Worm (Caenorhabditis elegans) whole organism, L4 larva: Measurements from ENCODE around the gene ceh-13.

Source experiments
- F37D6.2 ChIP-seq: sonication (generic microtip); optimal IDR thresholded peaks from 2 replicates; lab custom pipeline; 2016; ENCODE audit warnings: mild to moderate bottlenecking, missing genetic modification characterization, missing compliant biosample characterization
- F44E2.7 ChIP-seq: fragments of 200-800 bp; sonication (Bioruptor generic); IDR thresholded peaks from 2 replicates; pipeline ENCODE4 v2.1.2; 2022; ENCODE audit warnings: missing genetic modification characterization, missing compliant biosample characterization
- F49E8.2 ChIP-seq: sonication (generic microtip); optimal IDR thresholded peaks from 2 replicates; lab custom pipeline; 2016; ENCODE audit warnings: missing compliant biosample characterization, mild to moderate bottlenecking, missing genetic modification characterization, borderline replicate concordance
- R02D3.7 ChIP-seq: fragments of 150-350 bp; sonication (generic microtip); optimal IDR thresholded peaks from 3 replicates; lab custom pipeline; 2014; ENCODE audit warnings: missing biosample characterization, missing genetic modification characterization
- T20F7.1 ChIP-seq: fragments of 200-800 bp; sonication (Bioruptor generic); optimal IDR thresholded peaks from 2 replicates; lab custom pipeline; 2018; ENCODE audit warnings: mild to moderate bottlenecking, missing genetic modification characterization, missing compliant biosample characterization
- ZK546.5 ChIP-seq, 2 experiments: sonication (generic microtip); optimal IDR thresholded peaks; 2 replicates each; lab custom pipeline; 2017; ENCODE audit warnings: missing biosample characterization in 2 of 2, missing genetic modification characterization in 2 of 2
- aha-1 ChIP-seq: fragments of 150-350 bp; peaks from one replicate; lab custom pipeline; 2014; ENCODE audit warnings: missing biosample characterization, missing genetic modification characterization
- arid-1 ChIP-seq: fragments of 200-800 bp; sonication (Bioruptor generic); conservative IDR thresholded peaks from 2 replicates; pipeline ENCODE4 v1.3.6; 2022; ENCODE audit warnings: missing genetic modification reagents, missing genetic modification characterization, missing compliant biosample characterization
- attf-4 ChIP-seq: sonication (generic microtip); optimal IDR thresholded peaks from 3 replicates; lab custom pipeline; 2017; ENCODE audit warnings: missing biosample characterization, missing genetic modification characterization
- ceh-20 ChIP-seq: fragments of 200-800 bp; sonication (Bioruptor generic); IDR thresholded peaks from 2 replicates; pipeline ENCODE4 v1.3.6; 2022; ENCODE audit warnings: missing genetic modification reagents, missing genetic modification characterization, missing compliant biosample characterization
- ceh-28 ChIP-seq: fragments of 150-350 bp; optimal IDR thresholded peaks from 2 replicates; lab custom pipeline; 2014; ENCODE audit warnings: missing biosample characterization, missing genetic modification reagents, missing genetic modification characterization
- ces-1 ChIP-seq: fragments of 150-350 bp; sonication (generic microtip); optimal IDR thresholded peaks from 4 replicates; lab custom pipeline; 2014; ENCODE audit warnings: missing biosample characterization, missing genetic modification reagents, missing genetic modification characterization
- ctbp-1 ChIP-seq: fragments of 200-800 bp; sonication (Bioruptor generic); IDR thresholded peaks from 2 replicates; pipeline ENCODE4 v1.3.6; 2022; ENCODE audit warnings: missing genetic modification reagents, missing genetic modification characterization, missing compliant biosample characterization
- daf-12 ChIP-seq: fragments of 150-350 bp; optimal IDR thresholded peaks from 2 replicates; lab custom pipeline; 2014; ENCODE audit warnings: missing biosample characterization, missing genetic modification reagents, missing genetic modification characterization
- daf-19 ChIP-seq: fragments of 200-800 bp; sonication (Bioruptor generic); conservative IDR thresholded peaks from 2 replicates; pipeline ENCODE4 v1.3.6; 2022; ENCODE audit warnings: missing genetic modification characterization, missing compliant biosample characterization
- dmd-6 ChIP-seq: fragments of 200-800 bp; sonication (Bioruptor generic); IDR thresholded peaks from 2 replicates; pipeline ENCODE4 v1.3.6; 2022; ENCODE audit warnings: missing genetic modification reagents, missing genetic modification characterization, missing compliant biosample characterization
- duxl-1 ChIP-seq: sonication (generic microtip); optimal IDR thresholded peaks from 2 replicates; lab custom pipeline; 2016; ENCODE audit warnings: mild to moderate bottlenecking, missing genetic modification characterization, moderate library complexity, missing compliant biosample characterization; ENCODE audit not compliant: poor library complexity
- dve-1 ChIP-seq: sonication (generic microtip); optimal IDR thresholded peaks from 2 replicates; lab custom pipeline; 2017; ENCODE audit warnings: antibody characterized with exemption, mild to moderate bottlenecking, missing genetic modification characterization, missing compliant biosample characterization; ENCODE audit not compliant: insufficient read depth
- egl-27 ChIP-seq: sonication (generic microtip); optimal IDR thresholded peaks from 3 replicates; lab custom pipeline; 2017; ENCODE audit warnings: missing biosample characterization, missing genetic modification reagents, missing genetic modification characterization
- egl-43 ChIP-seq: fragments of 200-800 bp; sonication (Bioruptor generic); IDR thresholded peaks from 2 replicates; pipeline ENCODE4 v1.3.6; 2022; ENCODE audit warnings: missing genetic modification reagents, missing genetic modification characterization, missing compliant biosample characterization
- hlh-30 ChIP-seq: sonication (generic microtip); optimal IDR thresholded peaks from 2 replicates; lab custom pipeline; 2017; ENCODE audit warnings: antibody characterized with exemption, mild to moderate bottlenecking, missing genetic modification characterization, missing compliant biosample characterization; ENCODE audit not compliant: insufficient read depth
- hmg-1.1 ChIP-seq: fragments of 200-800 bp; sonication (Bioruptor generic); IDR thresholded peaks from 2 replicates; pipeline ENCODE4 v1.3.6; 2022; ENCODE audit warnings: missing genetic modification reagents, missing genetic modification characterization, missing compliant biosample characterization
- jun-1 ChIP-seq: fragments of 150-350 bp; optimal IDR thresholded peaks from 2 replicates; lab custom pipeline; 2014; ENCODE audit warnings: missing biosample characterization, missing genetic modification reagents, missing genetic modification characterization
- lin-1 ChIP-seq: fragments of 200-800 bp; sonication (Bioruptor generic); IDR thresholded peaks from 2 replicates; pipeline ENCODE4 v1.3.6; 2022; ENCODE audit warnings: missing genetic modification reagents, missing genetic modification characterization, missing compliant biosample characterization
- lin-38 ChIP-seq: fragments of 200-800 bp; sonication (Bioruptor generic); IDR thresholded peaks from 2 replicates; pipeline ENCODE4 v1.3.6; 2022; ENCODE audit warnings: missing genetic modification reagents, missing genetic modification characterization, missing compliant biosample characterization
- lin-39 ChIP-seq: fragments of 150-350 bp; optimal IDR thresholded peaks from 2 replicates; lab custom pipeline; 2014; ENCODE audit warnings: missing biosample characterization, missing genetic modification reagents, missing genetic modification characterization
- lsy-2 ChIP-seq, 2 experiments: fragments of 150-350 bp in 1 of 2; sonication (generic microtip) in 1 of 2; optimal IDR thresholded peaks; 2 replicates each; lab custom pipeline; 2014 to 2017; ENCODE audit warnings: missing biosample characterization in 2 of 2, missing genetic modification characterization in 2 of 2
- mep-1 ChIP-seq: fragments of 150-350 bp; sonication (generic microtip); optimal IDR thresholded peaks from 3 replicates; lab custom pipeline; 2014; ENCODE audit warnings: missing biosample characterization, missing genetic modification characterization
- mxl-3 ChIP-seq: fragments of 200-800 bp; sonication (Bioruptor generic); optimal IDR thresholded peaks from 2 replicates; lab custom pipeline; 2018; ENCODE audit warnings: mild to moderate bottlenecking, missing genetic modification characterization, missing compliant biosample characterization
- nhr-10 ChIP-seq: fragments of 150-350 bp; optimal IDR thresholded peaks from 2 replicates; lab custom pipeline; 2014; ENCODE audit warnings: missing biosample characterization, missing genetic modification characterization
- nhr-102 ChIP-seq: sonication (generic microtip); optimal IDR thresholded peaks from 2 replicates; lab custom pipeline; 2016; ENCODE audit warnings: mild to moderate bottlenecking, missing genetic modification characterization, moderate library complexity, missing compliant biosample characterization
- nhr-76 ChIP-seq: fragments of 150-350 bp; optimal IDR thresholded peaks from 2 replicates; lab custom pipeline; 2014; ENCODE audit warnings: missing biosample characterization, missing genetic modification characterization
- nhr-77 ChIP-seq: fragments of 150-350 bp; optimal IDR thresholded peaks from 2 replicates; lab custom pipeline; 2014; ENCODE audit warnings: missing biosample characterization, missing genetic modification characterization
- rbr-2 ChIP-seq: sonication (generic microtip); optimal IDR thresholded peaks from 2 replicates; lab custom pipeline; 2016; ENCODE audit warnings: missing genotype, missing genetic modification characterization, missing compliant biosample characterization
- saeg-2 ChIP-seq: fragments of 200-800 bp; sonication (Bioruptor generic); IDR thresholded peaks from 2 replicates; pipeline ENCODE4 v1.3.6; 2022; ENCODE audit warnings: missing genetic modification reagents, missing genetic modification characterization, missing compliant biosample characterization
- sdz-12 ChIP-seq: fragments of 200-800 bp; sonication (Bioruptor generic); optimal IDR thresholded peaks from 2 replicates; lab custom pipeline; 2018; ENCODE audit warnings: mild to moderate bottlenecking, missing genetic modification characterization, missing compliant biosample characterization
- skn-1 ChIP-seq: fragments of 150-350 bp; optimal IDR thresholded peaks from 2 replicates; lab custom pipeline; 2014; ENCODE audit warnings: missing biosample characterization, missing genetic modification characterization
- tag-97 ChIP-seq: fragments of 200-800 bp; sonication (Bioruptor generic); IDR thresholded peaks from 2 replicates; pipeline ENCODE4 v1.3.6; 2022; ENCODE audit warnings: missing genetic modification characterization, missing compliant biosample characterization
- tra-1 ChIP-seq: fragments of 200-800 bp; sonication (Bioruptor generic); IDR thresholded peaks from 2 replicates; pipeline ENCODE4 v1.3.6; 2022; ENCODE audit warnings: missing genetic modification reagents, missing genetic modification characterization, missing compliant biosample characterization
- unc-62 ChIP-seq, 3 experiments: fragments of 150-350 bp in 1 of 3; sonication (generic microtip); optimal IDR thresholded peaks in 2 of 3; peaks in 1 of 3; 1 replicate in 1 of 3; 2 replicates in 2 of 3; lab custom pipeline; 2014 to 2017; ENCODE audit warnings: missing biosample characterization in 3 of 3, missing genetic modification characterization in 3 of 3, missing genetic modification reagents in 3 of 3, missing genotype in 1 of 3
- vab-7 ChIP-seq: fragments of 200-800 bp; sonication (Bioruptor generic); IDR thresholded peaks from 2 replicates; pipeline ENCODE4 v1.3.6; 2022; ENCODE audit warnings: missing genetic modification reagents, missing genetic modification characterization, missing compliant biosample characterization
- zip-11 ChIP-seq: fragments of 200-800 bp; sonication (Bioruptor generic); IDR thresholded peaks from 2 replicates; pipeline ENCODE4 v1.3.6; 2022; ENCODE audit warnings: missing genetic modification characterization, missing compliant biosample characterization

ceh-13 gene

ce11 chrIII:7530830-7531229 lies 24.6 kb upstream of the ceh-13 start:
- TF ChIP-seq unc-62 (GFP tag; optimal IDR thresholded peaks at IDR 0.05 in 1 of 2; lab: Kevin White, UChicago) (peak in 1 of 2 experiments; percentile 97), unc-62 (tag; optimal IDR thresholded peaks at IDR 0.05; lab: Kevin White, UChicago) (no peak), lin-38 (GFP tag; lab: Robert Waterston, UW) (no peak)

ce11 chrIII:7531385-7531784 lies 24.1 kb upstream of the ceh-13 start:
- no peak for TF ChIP-seq dmd-6 (GFP tag; lab: Robert Waterston, UW)
- TF ChIP-seq tag-97 (GFP tag; lab: Robert Waterston, UW), result no peak
- TF ChIP-seq ctbp-1 (GFP tag; lab: Robert Waterston, UW), result no peak
- TF ChIP-seq F49E8.2 (tag; lab: Kevin White, UChicago), result no peak
- no peak for TF ChIP-seq nhr-10 (tag; lab: Kevin White, UChicago)
- TF ChIP-seq lsy-2 (tag; optimal IDR thresholded peaks at IDR 0.05; lab: Kevin White, UChicago), result no peak
- TF ChIP-seq F44E2.7 (GFP tag; lab: Robert Waterston, UW), result no peak
- TF ChIP-seq T20F7.1 (GFP tag; lab: Kevin White, UChicago), result no peak
- TF ChIP-seq saeg-2, result no peak
- TF ChIP-seq jun-1 (tag; lab: Kevin White, UChicago), result no peak
- TF ChIP-seq hmg-1.1 (GFP tag; lab: Robert Waterston, UW), result no peak
- peak in 1 of 2 experiments; percentile 88 for TF ChIP-seq unc-62 (GFP tag; optimal IDR thresholded peaks at IDR 0.05 in 1 of 2; lab: Kevin White, UChicago)
- no peak for TF ChIP-seq unc-62 (tag; optimal IDR thresholded peaks at IDR 0.05; lab: Kevin White, UChicago)
- no peak for TF ChIP-seq egl-27
- no peak for TF ChIP-seq sdz-12 (GFP tag; lab: Kevin White, UChicago)
- TF ChIP-seq aha-1 (tag; lab: Kevin White, UChicago), result peak; percentile 14
- TF ChIP-seq ZK546.5 (tag; optimal IDR thresholded peaks at IDR 0.05; lab: Kevin White, UChicago), result no peak
- no peak for TF ChIP-seq nhr-102
- TF ChIP-seq, all 104 proteins: peak for 2

ce11 chrIII:7533012-7533411 lies 22.4 kb upstream of the ceh-13 start:
- no peak for TF ChIP-seq nhr-77 (tag; lab: Kevin White, UChicago)
- no peak for TF ChIP-seq F44E2.7 (GFP tag; lab: Robert Waterston, UW)
- peak in 1 of 2 experiments; percentile 66 for TF ChIP-seq unc-62 (GFP tag; optimal IDR thresholded peaks at IDR 0.05 in 1 of 2; lab: Kevin White, UChicago)
- no peak for TF ChIP-seq unc-62 (tag; optimal IDR thresholded peaks at IDR 0.05; lab: Kevin White, UChicago)
- peak; percentile 14 for TF ChIP-seq ceh-28 (tag; lab: Kevin White, UChicago)

ce11 chrIII:7534648-7535047 lies 20.8 kb upstream of the ceh-13 start:
- TF ChIP-seq dve-1 (tag; lab: Kevin White, UChicago), result no peak
- TF ChIP-seq hlh-30 (tag; lab: Kevin White, UChicago), result no peak
- TF ChIP-seq aha-1 (tag; lab: Kevin White, UChicago), result peak; percentile 30
- no peak for TF ChIP-seq sdz-12 (GFP tag; lab: Kevin White, UChicago)
- peak; percentile 51; the same call in 1 of the 2 replicates for TF ChIP-seq ceh-20 (GFP tag; lab: Robert Waterston, UW)
- TF ChIP-seq mxl-3 (GFP tag; lab: Kevin White, UChicago), result peak; percentile 11
- no peak for TF ChIP-seq T20F7.1 (GFP tag; lab: Kevin White, UChicago)
- no peak for TF ChIP-seq attf-4 (tag; lab: Kevin White, UChicago)
- peak; percentile 56 for TF ChIP-seq duxl-1 (tag; lab: Kevin White, UChicago)
- TF ChIP-seq daf-12 (tag; lab: Kevin White, UChicago), result no peak
- TF ChIP-seq F37D6.2 (tag; lab: Kevin White, UChicago), result no peak
- TF ChIP-seq nhr-76 (tag; lab: Kevin White, UChicago), result no peak
- TF ChIP-seq zip-11 (GFP tag; lab: Robert Waterston, UW), result no peak
- TF ChIP-seq daf-19 (GFP tag; lab: Robert Waterston, UW), result no peak
- no peak for TF ChIP-seq rbr-2 (tag; lab: Kevin White, UChicago)
- TF ChIP-seq tra-1 (GFP tag; lab: Robert Waterston, UW), result peak; percentile 60; the same call in 1 of the 2 replicates
- no peak for TF ChIP-seq skn-1
- peak in 1 of 2 experiments; percentile 100 for TF ChIP-seq unc-62 (GFP tag; optimal IDR thresholded peaks at IDR 0.05 in 1 of 2; lab: Kevin White, UChicago)
- no peak for TF ChIP-seq unc-62 (tag; optimal IDR thresholded peaks at IDR 0.05; lab: Kevin White, UChicago)
- TF ChIP-seq egl-43, result no peak
- TF ChIP-seq arid-1 (GFP tag; lab: Robert Waterston, UW), result no peak
- no peak for TF ChIP-seq hmg-1.1 (GFP tag; lab: Robert Waterston, UW)
- no peak for TF ChIP-seq ces-1 (GFP tag; lab: Kevin White, UChicago)
- peak in 1 of 2 experiments; percentile 76 for TF ChIP-seq lsy-2 (tag; optimal IDR thresholded peaks at IDR 0.05; lab: Kevin White, UChicago)
- no peak for TF ChIP-seq vab-7
- TF ChIP-seq lin-39 (tag; lab: Kevin White, UChicago), result no peak
- TF ChIP-seq mep-1 (tag; lab: Kevin White, UChicago), result peak; percentile 10
- no peak for TF ChIP-seq lin-1 (GFP tag; lab: Robert Waterston, UW)
- no peak for TF ChIP-seq R02D3.7 (tag; lab: Kevin White, UChicago)
